Worm (Caenorhabditis elegans) whole organism, early embryonic: ENCODE results near the gene F43C11.16.

Experiments used
- B0310.2 ChIP-seq: sonication (generic microtip); optimal IDR thresholded peaks from 2 replicates; lab custom pipeline; 2016; ENCODE audit warnings: mild to moderate bottlenecking, missing genetic modification characterization, missing compliant biosample characterization
- F13C5.2 ChIP-seq: sonication (generic microtip); optimal IDR thresholded peaks from 2 replicates; lab custom pipeline; 2017; ENCODE audit warnings: mild to moderate bottlenecking, missing genetic modification characterization, inconsistent platforms, missing compliant biosample characterization
- aly-1 ChIP-seq: sonication (generic microtip); optimal IDR thresholded peaks from 2 replicates; lab custom pipeline; 2016; ENCODE audit warnings: missing genetic modification characterization, missing compliant biosample characterization
- ama-1 ChIP-seq: fragments of 150-350 bp; optimal IDR thresholded peaks from 2 replicates; lab custom pipeline; 2014
- ceh-13 ChIP-seq: fragments of 200-800 bp; sonication (Bioruptor generic); optimal IDR thresholded peaks from 2 replicates; lab custom pipeline; 2018; ENCODE audit warnings: mild to moderate bottlenecking, missing genetic modification characterization, missing compliant biosample characterization
- ceh-36 ChIP-seq: sonication (generic microtip); optimal IDR thresholded peaks from 2 replicates; lab custom pipeline; 2016; ENCODE audit warnings: missing genetic modification characterization, inconsistent platforms, missing compliant biosample characterization
- ets-7 ChIP-seq: sonication (generic microtip); optimal IDR thresholded peaks from 2 replicates; lab custom pipeline; 2016; ENCODE audit warnings: missing genotype, missing genetic modification characterization, missing compliant biosample characterization
- flt-1 ChIP-seq: fragments of 200-800 bp; sonication (Bioruptor generic); IDR thresholded peaks from 2 replicates; pipeline ENCODE4 v1.3.6; 2022; ENCODE audit warnings: missing genetic modification characterization, missing compliant biosample characterization
- hmbx-1 ChIP-seq: sonication (generic microtip); optimal IDR thresholded peaks from 2 replicates; lab custom pipeline; 2016; ENCODE audit warnings: mild to moderate bottlenecking, missing genetic modification characterization, missing compliant biosample characterization
- hmg-4 ChIP-seq: fragments of 200-800 bp; sonication (Bioruptor generic); optimal IDR thresholded peaks from 2 replicates; lab custom pipeline; 2018; ENCODE audit warnings: mild to moderate bottlenecking, missing genetic modification characterization, missing compliant biosample characterization
- hnd-1 ChIP-seq: sonication (generic microtip); optimal IDR thresholded peaks from 2 replicates; lab custom pipeline; 2016; ENCODE audit warnings: missing genetic modification characterization, missing compliant biosample characterization
- pes-1 ChIP-seq: fragments of 200-800 bp; sonication (Bioruptor generic); IDR thresholded peaks from 2 replicates; pipeline ENCODE4 v1.3.6; 2022; ENCODE audit warnings: missing genetic modification reagents, missing genetic modification characterization, missing compliant biosample characterization
- scrt-1 ChIP-seq: fragments of 200-800 bp; sonication (Bioruptor generic); IDR thresholded peaks from 2 replicates; pipeline ENCODE4 v1.3.6; 2022; ENCODE audit warnings: missing genetic modification characterization, missing compliant biosample characterization
- sea-1 ChIP-seq: fragments of 200-800 bp; sonication (Bioruptor generic); conservative IDR thresholded peaks from 2 replicates; pipeline ENCODE4 v1.3.6; 2022; ENCODE audit warnings: missing genetic modification characterization, missing compliant biosample characterization
- tbx-11 ChIP-seq: fragments of 200-800 bp; sonication (Bioruptor generic); IDR thresholded peaks from 2 replicates; pipeline ENCODE4 v1.3.6; 2022; ENCODE audit warnings: missing genetic modification characterization, missing compliant biosample characterization
- tbx-37 ChIP-seq: fragments of 200-800 bp; sonication (Bioruptor generic); conservative IDR thresholded peaks from 2 replicates; pipeline ENCODE4 v1.3.6; 2022; ENCODE audit warnings: missing genetic modification reagents, missing genetic modification characterization, missing compliant biosample characterization
- tra-4 ChIP-seq: sonication (generic microtip); optimal IDR thresholded peaks from 2 replicates; lab custom pipeline; 2017; ENCODE audit warnings: missing genetic modification characterization, missing compliant biosample characterization

Gene F43C11.16

DNA sequence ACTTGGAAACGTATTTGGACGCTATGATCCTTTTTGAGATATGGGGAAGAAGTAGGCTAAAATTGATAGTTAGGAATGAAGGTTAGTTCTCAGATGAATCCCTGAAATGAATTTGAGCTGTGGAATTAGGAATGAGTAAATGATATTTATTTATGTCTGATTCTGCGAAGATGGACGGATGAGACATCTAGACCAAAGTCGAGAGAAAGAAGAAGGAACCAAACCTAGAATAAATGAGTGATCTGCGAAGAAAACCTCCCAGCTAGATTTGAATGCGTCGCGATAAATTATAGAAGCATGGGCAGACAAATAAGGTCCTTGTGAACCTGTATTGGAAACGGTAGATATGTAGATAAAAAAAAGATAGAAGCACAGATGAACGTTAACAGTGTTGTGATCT, at the start of gene F43C11.16:
TSS of gene F43C11.16 (minus strand) at position 101 of the 400 bp plus-strand sequence.
- TF ChIP-seq F13C5.2 (no peak), pes-1 (GFP tag; lab: Robert Waterston, UW) (no peak), scrt-1 (GFP tag; lab: Robert Waterston, UW) (no peak), tbx-37 (no peak), aly-1 (no peak), flt-1 (no peak), ama-1 (lab: Kevin White, UChicago) (no peak), sea-1 (GFP tag; lab: Robert Waterston, UW) (no peak), B0310.2 (no peak), hmg-4 (no peak), ets-7 (no peak), hnd-1 (tag; lab: Kevin White, UChicago) (no peak), ceh-13 (GFP tag; lab: Kevin White, UChicago) (no peak), tra-4 (tag; lab: Kevin White, UChicago) (no peak), hmbx-1 (tag; lab: Kevin White, UChicago) (no peak), tbx-11 (GFP tag; lab: Robert Waterston, UW) (no peak), ceh-36 (tag; lab: Kevin White, UChicago) (no peak)

DNA sequence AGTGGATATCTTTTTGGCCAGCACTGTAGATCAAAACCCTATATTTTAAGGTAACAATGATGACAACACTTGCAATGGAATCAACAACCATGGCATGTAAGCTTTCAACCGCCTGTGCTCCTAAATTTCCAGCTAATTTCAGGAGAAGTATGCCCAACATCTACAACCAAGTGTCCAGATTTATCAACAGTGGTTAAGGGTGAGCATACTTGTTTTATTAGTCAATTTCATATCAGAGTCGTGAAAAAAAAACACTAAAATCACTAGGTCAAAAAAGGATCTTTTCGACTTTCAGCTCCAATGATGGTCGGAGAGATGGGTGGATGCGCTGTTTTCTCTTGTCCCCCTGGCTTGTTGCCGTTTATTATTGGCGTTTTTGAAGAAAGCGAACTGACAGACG, 44.1 kb upstream of the F43C11.16 start, which contains the start of gene F16G10.1:
TSS of gene F16G10.1 (plus strand) at position 301 of the 400 bp plus-strand sequence.
- TF ChIP-seq scrt-1 (GFP tag; lab: Robert Waterston, UW) (no peak), ceh-36 (tag; lab: Kevin White, UChicago) (no peak), tra-4 (tag; lab: Kevin White, UChicago) (no peak), aly-1 (no peak), hmg-4 (no peak), hmbx-1 (tag; lab: Kevin White, UChicago) (no peak), pes-1 (GFP tag; lab: Robert Waterston, UW) (no peak), tbx-37 (no peak), tbx-11 (GFP tag; lab: Robert Waterston, UW) (no peak), F13C5.2 (no peak), B0310.2 (no peak), sea-1 (GFP tag; lab: Robert Waterston, UW) (no peak)

DNA sequence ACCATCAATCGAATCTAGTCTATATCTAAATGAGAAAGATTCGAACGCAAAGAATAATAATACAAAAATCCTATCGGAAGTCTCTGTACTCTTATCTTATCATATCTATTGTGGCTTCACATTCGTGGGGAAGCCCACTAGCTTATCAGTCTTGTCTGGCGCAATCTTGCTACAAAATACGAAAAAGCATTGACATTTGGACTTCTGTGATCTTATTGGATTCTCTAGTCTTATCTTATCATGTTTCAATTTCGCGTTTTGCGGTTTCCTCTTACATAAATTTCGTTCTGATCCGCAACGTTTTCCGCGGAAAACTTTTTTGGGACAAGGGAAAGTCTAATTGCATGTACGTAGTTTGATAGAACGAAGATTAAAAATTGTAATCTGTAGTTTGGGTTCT, 39.9 kb upstream of the F43C11.16 start:
- TF ChIP-seq tra-4 (tag; lab: Kevin White, UChicago) (no peak), hnd-1 (tag; lab: Kevin White, UChicago) (no peak), pes-1 (GFP tag; lab: Robert Waterston, UW) (no peak), ceh-36 (tag; lab: Kevin White, UChicago) (no peak), scrt-1 (GFP tag; lab: Robert Waterston, UW) (no peak), ama-1 (lab: Kevin White, UChicago) (no peak), hmbx-1 (tag; lab: Kevin White, UChicago) (no peak), hmg-4 (no peak)

DNA sequence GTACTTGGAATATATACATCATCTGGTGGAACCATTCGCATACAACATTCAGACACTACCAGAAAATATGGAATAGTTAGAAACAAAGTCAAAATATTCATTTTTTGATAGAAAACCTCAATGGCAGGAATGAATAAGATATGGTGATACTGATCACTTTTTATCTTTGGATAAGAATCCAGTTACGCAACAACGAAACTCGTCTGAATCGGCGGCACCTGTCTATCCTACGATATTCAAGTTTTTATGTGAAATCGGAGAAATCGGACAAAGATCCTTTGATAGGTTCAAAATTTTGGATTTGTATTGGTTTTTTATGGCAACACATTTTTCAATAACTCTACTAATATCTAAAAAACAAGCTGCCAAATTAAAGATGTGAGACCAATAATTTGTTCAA, 39.0 kb upstream of the F43C11.16 start, which contains the start of gene F16G10.14:
TSS of gene F16G10.14 (minus strand) at position 101 of the 400 bp plus-strand sequence.
- TF ChIP-seq ceh-36 (tag; lab: Kevin White, UChicago) (no peak), tbx-11 (GFP tag; lab: Robert Waterston, UW) (no peak), tbx-37 (no peak)

DNA sequence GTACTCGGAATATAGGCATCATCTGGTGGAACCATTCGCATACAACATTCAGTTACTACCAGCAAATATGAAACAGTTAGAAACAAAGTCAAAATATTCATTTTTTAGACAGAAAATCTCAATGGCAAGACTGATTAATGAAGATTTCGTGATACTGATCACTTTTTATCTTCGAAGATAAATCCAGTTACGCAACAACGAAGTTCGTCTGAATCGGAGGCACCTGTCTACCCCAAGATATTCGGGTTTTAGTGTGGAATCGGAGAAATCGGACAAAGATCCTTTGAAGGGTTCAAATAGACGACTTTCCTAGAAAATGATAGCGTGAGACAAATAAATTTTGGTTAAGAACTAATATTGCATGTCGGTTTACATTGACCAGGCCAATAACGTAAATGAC, 36.0 kb upstream of the F43C11.16 start, which contains the start of gene F16G10.13:
TSS of gene F16G10.13 (minus strand) at position 101 of the 400 bp plus-strand sequence.
- no peak for TF ChIP-seq scrt-1 (GFP tag; lab: Robert Waterston, UW)
- no peak for TF ChIP-seq sea-1 (GFP tag; lab: Robert Waterston, UW)
- no peak for TF ChIP-seq F13C5.2
- TF ChIP-seq tbx-37 = no peak
- TF ChIP-seq ama-1 (lab: Kevin White, UChicago) = no peak
- TF ChIP-seq hmbx-1 (tag; lab: Kevin White, UChicago) = no peak
- TF ChIP-seq hmg-4 = no peak
- no peak for TF ChIP-seq ceh-13 (GFP tag; lab: Kevin White, UChicago)
- no peak for TF ChIP-seq tra-4 (tag; lab: Kevin White, UChicago)
- no peak for TF ChIP-seq tbx-11 (GFP tag; lab: Robert Waterston, UW)
- no peak for TF ChIP-seq aly-1
- no peak for TF ChIP-seq hnd-1 (tag; lab: Kevin White, UChicago)
- no peak for TF ChIP-seq pes-1 (GFP tag; lab: Robert Waterston, UW)
- no peak for TF ChIP-seq ceh-36 (tag; lab: Kevin White, UChicago)
- no peak for TF ChIP-seq B0310.2
- TF ChIP-seq ets-7 = no peak

DNA sequence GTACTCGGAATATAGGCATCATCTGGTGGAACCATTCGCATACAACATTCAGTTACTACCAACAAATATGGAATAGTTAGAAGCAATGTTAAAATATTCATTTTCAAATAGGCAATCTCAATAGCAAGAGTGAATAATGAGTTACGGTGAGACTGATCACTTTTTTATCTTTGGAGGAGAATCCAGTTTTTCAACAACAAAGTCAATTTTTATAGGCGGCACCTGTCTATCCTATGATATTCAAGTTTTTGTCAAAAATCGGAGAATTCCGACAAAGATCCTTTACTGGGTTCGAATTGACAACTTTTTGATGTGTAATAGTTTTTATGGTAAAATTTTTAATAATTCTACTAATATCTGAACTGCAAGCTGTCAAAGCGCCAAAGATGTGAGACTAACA, 34.0 kb upstream of the F43C11.16 start, which contains the start of gene F16G10.11:
TSS of gene F16G10.11 (minus strand) at position 101 of the 400 bp plus-strand sequence.
- TF ChIP-seq hmbx-1 (tag; lab: Kevin White, UChicago) (no peak), F13C5.2 (no peak), ceh-36 (tag; lab: Kevin White, UChicago) (no peak), ets-7 (no peak), B0310.2 (no peak), hnd-1 (tag; lab: Kevin White, UChicago) (no peak), flt-1 (no peak), ceh-13 (GFP tag; lab: Kevin White, UChicago) (no peak), hmg-4 (no peak), tbx-37 (no peak), tra-4 (tag; lab: Kevin White, UChicago) (no peak), aly-1 (no peak), pes-1 (GFP tag; lab: Robert Waterston, UW) (no peak), sea-1 (GFP tag; lab: Robert Waterston, UW) (no peak), tbx-11 (GFP tag; lab: Robert Waterston, UW) (no peak), ama-1 (lab: Kevin White, UChicago) (no peak), scrt-1 (GFP tag; lab: Robert Waterston, UW) (no peak)

DNA sequence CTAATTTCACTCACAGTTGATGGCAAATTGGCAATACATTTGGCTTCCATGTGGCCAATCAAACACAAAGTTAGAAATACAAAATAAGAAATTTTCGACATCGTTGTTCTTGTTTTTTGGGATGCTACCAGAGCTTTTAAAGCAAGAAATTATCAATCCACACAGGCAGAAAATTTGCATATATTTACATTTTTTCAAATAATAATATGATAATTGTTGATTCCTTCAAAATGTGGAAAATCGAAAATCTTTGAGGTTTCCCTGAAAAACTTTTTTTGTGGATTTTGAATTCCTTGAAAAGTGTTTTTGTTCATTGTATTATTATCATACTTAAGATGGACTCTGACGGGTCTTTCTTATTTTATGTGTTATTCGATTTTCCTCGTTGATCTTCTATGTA, 31.0 kb upstream of the F43C11.16 start, which contains the start of gene F16G10.10:
TSS of gene F16G10.10 (minus strand) at position 101 of the 400 bp plus-strand sequence.
- no peak for TF ChIP-seq tbx-11 (GFP tag; lab: Robert Waterston, UW)
- TF ChIP-seq ama-1 (lab: Kevin White, UChicago) = no peak
- TF ChIP-seq hnd-1 (tag; lab: Kevin White, UChicago) = no peak
- TF ChIP-seq tra-4 (tag; lab: Kevin White, UChicago) = no peak
- no peak for TF ChIP-seq ceh-36 (tag; lab: Kevin White, UChicago)
- TF ChIP-seq ceh-13 (GFP tag; lab: Kevin White, UChicago) = no peak
- TF ChIP-seq B0310.2 = no peak
- no peak for TF ChIP-seq scrt-1 (GFP tag; lab: Robert Waterston, UW)
- TF ChIP-seq hmbx-1 (tag; lab: Kevin White, UChicago) = no peak
- TF ChIP-seq ets-7 = no peak
- no peak for TF ChIP-seq pes-1 (GFP tag; lab: Robert Waterston, UW)
